Fruit fly (Drosophila melanogaster) whole organism, adult: ENCODE data around the gene CG6073.

Experiments used
- CG11617 ChIP-seq: fragments of 200-800 bp; sonication (Bioruptor generic); optimal IDR thresholded peaks from 2 replicates; lab custom pipeline; 2017; ENCODE audit warnings: mild to moderate bottlenecking, missing biosample characterization, missing genetic modification reagents, missing genetic modification characterization
- CG12768 ChIP-seq: fragments of 200-800 bp; sonication (Bioruptor generic); optimal IDR thresholded peaks from 2 replicates; lab custom pipeline; 2017; ENCODE audit warnings: missing biosample characterization, missing genetic modification characterization, mild to moderate bottlenecking, moderate library complexity, missing genetic modification reagents
- CG14711 ChIP-seq: fragments of 200-800 bp; sonication (Bioruptor generic); optimal IDR thresholded peaks from 2 replicates; lab custom pipeline; 2018; ENCODE audit warnings: missing biosample characterization, mild to moderate bottlenecking, missing genetic modification characterization, moderate library complexity
- CG1620 ChIP-seq: fragments of 200-800 bp; sonication (Bioruptor generic); optimal IDR thresholded peaks from 2 replicates; lab custom pipeline; 2016; ENCODE audit warnings: missing biosample characterization, missing genetic modification characterization
- CG33017 ChIP-seq: fragments of 200-800 bp; sonication (Bioruptor generic); optimal IDR thresholded peaks from 2 replicates; lab custom pipeline; 2018; ENCODE audit warnings: missing biosample characterization, mild to moderate bottlenecking, missing genetic modification characterization, moderate library complexity
- CG5204 ChIP-seq: fragments of 200-800 bp; sonication (Bioruptor generic); optimal IDR thresholded peaks from 2 replicates; lab custom pipeline; 2016; ENCODE audit warnings: missing biosample characterization, missing genetic modification characterization
- CG7045 ChIP-seq: fragments of 200-800 bp; sonication (Bioruptor generic); optimal IDR thresholded peaks from 2 replicates; lab custom pipeline; 2017; ENCODE audit warnings: missing biosample characterization, mild to moderate bottlenecking, missing genetic modification characterization
- CG7101 ChIP-seq: fragments of 200-800 bp; sonication (Bioruptor generic); optimal IDR thresholded peaks from 2 replicates; lab custom pipeline; 2018; ENCODE audit warnings: missing biosample characterization, mild to moderate bottlenecking, missing genetic modification characterization, moderate library complexity
- Clk ChIP-seq: fragments of 200-800 bp; sonication (Bioruptor generic); optimal IDR thresholded peaks from 2 replicates; lab custom pipeline; 2017; ENCODE audit warnings: missing biosample characterization, missing genetic modification characterization
- Crg-1 ChIP-seq: fragments of 200-800 bp; sonication (Bioruptor generic); optimal IDR thresholded peaks from 2 replicates; lab custom pipeline; 2016; ENCODE audit warnings: missing biosample characterization, missing genetic modification characterization
- Hr96 ChIP-seq: fragments of 200-800 bp; sonication (Bioruptor generic); optimal IDR thresholded peaks from 2 replicates; lab custom pipeline; 2016; ENCODE audit warnings: missing biosample characterization, missing genetic modification characterization
- Mnt ChIP-seq: fragments of 200-800 bp; sonication (Bioruptor generic); optimal IDR thresholded peaks from 2 replicates; lab custom pipeline; 2016; ENCODE audit warnings: missing biosample characterization, mild to moderate bottlenecking, missing genetic modification characterization
- bab1 ChIP-seq: fragments of 200-800 bp; sonication (Bioruptor generic); optimal IDR thresholded peaks from 3 replicates; lab custom pipeline; 2019; ENCODE audit warnings: missing biosample characterization, mild to moderate bottlenecking, missing genetic modification characterization, moderate library complexity
- cic ChIP-seq: fragments of 200-800 bp; sonication (Bioruptor generic); optimal IDR thresholded peaks from 2 replicates; lab custom pipeline; 2017; ENCODE audit warnings: missing biosample characterization, mild to moderate bottlenecking, missing genetic modification characterization, moderate library complexity
- cnc ChIP-seq, 2 experiments: fragments of >200 bp; optimal IDR thresholded peaks; 2 replicates each; lab custom pipeline; 2017
- kay ChIP-seq: fragments of 200-800 bp; sonication (Bioruptor generic); peaks from one replicate; lab custom pipeline; 2016; ENCODE audit warnings: missing biosample characterization, missing genetic modification characterization, borderline replicate concordance
- ovo ChIP-seq: fragments of 200-800 bp; sonication (Bioruptor generic); optimal IDR thresholded peaks from 2 replicates; lab custom pipeline; 2016; ENCODE audit warnings: missing biosample characterization, missing genetic modification characterization
- pad ChIP-seq: fragments of 200-800 bp; sonication (Bioruptor generic); optimal IDR thresholded peaks from 3 replicates; lab custom pipeline; 2017; ENCODE audit warnings: missing biosample characterization, missing genetic modification characterization, mild to moderate bottlenecking, moderate library complexity, missing genetic modification reagents
- tj ChIP-seq: fragments of 200-800 bp; sonication (Bioruptor generic); optimal IDR thresholded peaks from 3 replicates; lab custom pipeline; 2017; ENCODE audit warnings: missing biosample characterization, mild to moderate bottlenecking, missing genetic modification characterization, moderate library complexity
- toe ChIP-seq: fragments of 200-800 bp; sonication (Bioruptor generic); optimal IDR thresholded peaks from 2 replicates; lab custom pipeline; 2016; ENCODE audit warnings: missing biosample characterization, missing genetic modification characterization

The CG6073 gene

DNA sequence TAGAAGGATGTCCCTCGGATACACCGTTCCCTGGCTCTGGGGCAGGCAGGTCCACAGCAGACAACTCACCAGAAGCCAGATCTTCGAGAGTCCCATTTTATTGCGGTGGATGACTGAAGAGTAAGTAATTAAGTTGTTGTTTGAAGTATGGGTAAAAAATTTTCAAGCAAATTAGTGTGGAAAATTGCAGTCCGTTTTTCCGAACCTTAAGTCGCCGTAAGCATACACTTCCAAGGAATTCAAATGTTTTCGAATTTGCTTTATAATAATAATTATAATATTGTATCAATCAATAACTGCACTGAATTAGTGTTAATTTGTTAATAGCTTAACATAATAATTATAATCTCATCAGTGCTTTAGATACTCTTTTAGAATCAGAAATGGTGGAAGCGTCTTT is 2.5 kb upstream of the CG6073 start, which contains the start of gene CG34129:
TSS of gene CG34129 (minus strand) at position 101 of the 400 bp plus-strand sequence.
- TF ChIP-seq kay = no peak
- no peak for TF ChIP-seq CG14711 (tag; lab: Kevin White, UChicago)
- TF ChIP-seq tj (GFP tag; lab: Kevin White, UChicago) = no peak
- TF ChIP-seq CG33017 (tag; lab: Kevin White, UChicago) = no peak

DNA sequence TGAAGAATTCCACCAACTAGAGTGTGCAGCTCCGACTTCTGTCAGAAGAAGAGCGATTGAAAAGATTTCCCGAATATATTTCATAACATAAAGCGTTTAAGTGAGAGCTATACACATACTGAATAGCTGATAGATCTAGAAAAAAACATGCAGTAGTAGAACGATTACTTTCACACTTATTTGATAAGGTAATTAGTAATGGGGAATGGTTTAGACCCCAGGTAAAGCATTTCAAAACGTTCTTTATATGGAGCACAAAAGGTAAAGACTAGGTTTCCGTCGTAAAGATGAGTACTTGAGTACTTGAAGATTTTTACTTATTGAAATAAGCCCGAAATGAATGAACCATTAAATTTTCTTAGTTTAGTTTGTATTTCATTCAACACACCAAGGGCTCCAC is 1.3 kb upstream of the CG6073 start, which contains the start of gene CG34130:
TSS of gene CG34130 (minus strand) at position 101 of the 400 bp plus-strand sequence.
- TF ChIP-seq Crg-1 (GFP tag; lab: Kevin White, UChicago) = no peak
- TF ChIP-seq pad (GFP tag; lab: Kevin White, UChicago) = no peak
- TF ChIP-seq Clk (GFP tag; lab: Kevin White, UChicago) = no peak
- TF ChIP-seq cnc (optimal IDR thresholded peaks at IDR 0.05; lab: Kevin White, UChicago) = no peak
- TF ChIP-seq Mnt (GFP tag; lab: Kevin White, UChicago) = no peak
- TF ChIP-seq CG12768 (GFP tag; lab: Kevin White, UChicago) = no peak
- no peak for TF ChIP-seq CG5204

- TF ChIP-seq cnc (optimal IDR thresholded peaks at IDR 0.05; lab: Kevin White, UChicago) (no peak), cic (GFP tag; lab: Kevin White, UChicago) (peak; percentile 65), CG5204 (no peak), pad (GFP tag; lab: Kevin White, UChicago) (no peak), Crg-1 (GFP tag; lab: Kevin White, UChicago) (no peak), CG1620 (no peak), Mnt (GFP tag; lab: Kevin White, UChicago) (peak; percentile 25), bab1 (GFP tag; lab: Kevin White, UChicago) (no peak), CG33017 (tag; lab: Kevin White, UChicago) (peak; percentile 59), CG7101 (tag; lab: Kevin White, UChicago) (peak; percentile 17), ovo (GFP tag; lab: Kevin White, UChicago) (no peak), kay (peak; percentile 90), CG14711 (tag; lab: Kevin White, UChicago) (peak; percentile 28), toe (GFP tag; lab: Kevin White, UChicago) (no peak), CG11617 (GFP tag; lab: Kevin White, UChicago) (no peak)
Measured at dm6 chr3R:26185201-26185688, 3.4 kb downstream of the CG6073 start, which contains the start of gene CG31086. TSS of gene CG31086 (plus strand) at chr3R:26185251.

dm6 chr3R:26181991-26182390 is 6.6 kb downstream of the CG6073 start:
- TF ChIP-seq CG5204 (no peak), pad (GFP tag; lab: Kevin White, UChicago) (no peak), CG12768 (GFP tag; lab: Kevin White, UChicago) (no peak), CG33017 (tag; lab: Kevin White, UChicago) (no peak), Crg-1 (GFP tag; lab: Kevin White, UChicago) (no peak), kay (no peak), CG14711 (tag; lab: Kevin White, UChicago) (no peak), Mnt (GFP tag; lab: Kevin White, UChicago) (no peak), Clk (GFP tag; lab: Kevin White, UChicago) (no peak), cic (GFP tag; lab: Kevin White, UChicago) (no peak)

dm6 chr3R:26172040-26172439 is 16.6 kb downstream of the CG6073 start:
- TF ChIP-seq CG33017 (tag; lab: Kevin White, UChicago) (no peak), tj (GFP tag; lab: Kevin White, UChicago) (no peak), Clk (GFP tag; lab: Kevin White, UChicago) (peak; percentile 0), CG7101 (tag; lab: Kevin White, UChicago) (no peak), Hr96 (peak; percentile 19)

DNA sequence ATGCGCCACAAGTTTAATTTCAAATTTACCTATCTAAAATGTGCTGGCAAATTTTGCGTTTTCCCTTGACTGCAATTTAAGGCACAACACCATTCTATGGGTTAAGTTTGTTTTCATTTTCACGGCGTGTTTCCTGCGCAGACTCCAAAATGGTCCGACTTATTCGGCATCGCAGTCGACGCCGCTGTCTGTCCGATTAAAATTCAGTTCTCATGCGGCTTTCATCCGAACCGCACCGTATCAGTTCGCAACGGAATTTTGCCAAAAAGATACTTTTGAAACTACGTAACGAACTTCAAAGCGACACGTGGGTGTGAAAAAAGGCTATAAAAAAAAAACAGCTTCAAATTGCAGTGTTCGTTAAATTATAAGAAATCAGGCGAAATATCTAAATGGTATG is 18.0 kb downstream of the CG6073 start, which contains the start of gene CG31323:
TSS of gene CG31323 (plus strand) at position 204 of the 400 bp plus-strand sequence.
- TF ChIP-seq CG7045 (GFP tag; lab: Kevin White, UChicago) (no peak), cic (GFP tag; lab: Kevin White, UChicago) (no peak), Clk (GFP tag; lab: Kevin White, UChicago) (no peak), CG11617 (GFP tag; lab: Kevin White, UChicago) (no peak), tj (GFP tag; lab: Kevin White, UChicago) (no peak), ovo (GFP tag; lab: Kevin White, UChicago) (no peak), cnc (optimal IDR thresholded peaks at IDR 0.05; lab: Kevin White, UChicago) (no peak), Hr96 (no peak), CG7101 (tag; lab: Kevin White, UChicago) (no peak), Crg-1 (GFP tag; lab: Kevin White, UChicago) (no peak), bab1 (GFP tag; lab: Kevin White, UChicago) (no peak), CG14711 (tag; lab: Kevin White, UChicago) (no peak), CG12768 (GFP tag; lab: Kevin White, UChicago) (no peak), CG33017 (tag; lab: Kevin White, UChicago) (no peak), Mnt (GFP tag; lab: Kevin White, UChicago) (no peak), kay (no peak)

DNA sequence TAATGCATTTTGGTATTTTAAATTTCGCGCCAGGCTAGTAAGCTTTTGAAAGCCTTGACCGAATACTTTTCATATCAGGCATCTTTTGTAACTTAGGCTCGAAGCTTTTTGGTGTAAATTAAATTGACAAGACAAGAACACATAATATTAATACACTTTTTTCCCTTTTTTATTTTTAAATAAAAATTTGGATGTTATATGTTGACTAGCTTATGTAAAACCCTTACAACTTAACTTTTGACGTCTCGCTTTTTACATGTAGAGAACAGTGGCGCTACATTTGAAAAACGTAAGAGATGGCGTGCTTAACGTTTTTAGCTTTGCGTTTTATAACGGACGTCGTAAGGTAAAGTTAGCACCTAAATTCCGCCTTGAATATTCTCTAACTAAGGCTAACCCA is 51.4 kb downstream of the CG6073 start:
- no peak for TF ChIP-seq CG11617 (GFP tag; lab: Kevin White, UChicago)
- no peak for TF ChIP-seq CG33017 (tag; lab: Kevin White, UChicago)
- peak; percentile 1 for TF ChIP-seq pad (GFP tag; lab: Kevin White, UChicago)
- peak; percentile 68 for TF ChIP-seq kay
